Fruit fly (Drosophila melanogaster) whole organism, embryonic: ENCODE data around the gene CG13982.

Experiments
- CG11696 ChIP-seq: fragments of 200-800 bp; sonication (Bioruptor generic); IDR thresholded peaks from 2 replicates; pipeline ENCODE4 v1.3.6; 2022; ENCODE audit warnings: missing biosample characterization, missing genetic modification characterization
- CG11723 ChIP-seq: fragments of 200-800 bp; sonication (Bioruptor generic); optimal IDR thresholded peaks from 2 replicates; lab custom pipeline; 2017; ENCODE audit warnings: missing biosample characterization, mild to moderate bottlenecking, missing genetic modification characterization
- CG12659 ChIP-seq: fragments of 200-800 bp; sonication (Bioruptor generic); optimal IDR thresholded peaks from 3 replicates; lab custom pipeline; 2017; ENCODE audit warnings: mild to moderate bottlenecking, missing biosample characterization, missing genetic modification reagents, missing genetic modification characterization
- CG13424 ChIP-seq: fragments of 200-800 bp; sonication (Bioruptor generic); optimal IDR thresholded peaks from 2 replicates; lab custom pipeline; 2019; ENCODE audit warnings: missing biosample characterization, mild to moderate bottlenecking, missing genetic modification characterization, moderate library complexity
- CG14050 ChIP-seq: fragments of 200-800 bp; sonication (Bioruptor generic); IDR thresholded peaks from 3 replicates; pipeline ENCODE4 v1.3.6; 2022; ENCODE audit warnings: missing biosample characterization, missing genetic modification characterization
- CG17186 ChIP-seq: fragments of 200-800 bp; sonication (Bioruptor generic); optimal IDR thresholded peaks from 3 replicates; lab custom pipeline; 2017; ENCODE audit warnings: missing biosample characterization, missing genetic modification reagents, missing genetic modification characterization
- CG30403 ChIP-seq: fragments of 200-800 bp; sonication (Bioruptor generic); optimal IDR thresholded peaks from 3 replicates; lab custom pipeline; 2016; ENCODE audit warnings: missing biosample characterization, missing genetic modification characterization
- CG3065 ChIP-seq: fragments of 200-800 bp; sonication (Bioruptor generic); optimal IDR thresholded peaks from 2 replicates; lab custom pipeline; 2016; ENCODE audit warnings: missing biosample characterization, missing genetic modification characterization
- CG34376 ChIP-seq: fragments of 200-800 bp; sonication (Bioruptor generic); optimal IDR thresholded peaks from 2 replicates; lab custom pipeline; 2018; ENCODE audit warnings: missing biosample characterization, mild to moderate bottlenecking, missing genetic modification characterization
- CG4282 ChIP-seq: fragments of 200-800 bp; sonication (Bioruptor generic); optimal IDR thresholded peaks from 2 replicates; lab custom pipeline; 2016; ENCODE audit warnings: missing biosample characterization, missing genetic modification characterization
- CG4404 ChIP-seq: fragments of 200-800 bp; sonication (Bioruptor generic); IDR thresholded peaks from 2 replicates; pipeline ENCODE4 v1.3.6; 2022; ENCODE audit warnings: missing biosample characterization, missing genetic modification characterization
- CG7271 ChIP-seq: fragments of 200-800 bp; sonication (Bioruptor generic); optimal IDR thresholded peaks from 2 replicates; lab custom pipeline; 2018; ENCODE audit warnings: missing biosample characterization, mild to moderate bottlenecking, missing genetic modification characterization, moderate library complexity
- CG7928 ChIP-seq: fragments of 200-800 bp; sonication (Bioruptor generic); optimal IDR thresholded peaks from 2 replicates; lab custom pipeline; 2017; ENCODE audit warnings: missing biosample characterization, mild to moderate bottlenecking, missing genetic modification characterization
- CG8944 ChIP-seq: fragments of 200-800 bp; sonication (Bioruptor generic); optimal IDR thresholded peaks from 3 replicates; lab custom pipeline; 2016; ENCODE audit warnings: missing biosample characterization, missing genetic modification characterization
- CG9727 ChIP-seq: fragments of 200-800 bp; sonication (Bioruptor generic); optimal IDR thresholded peaks from 3 replicates; lab custom pipeline; 2017; ENCODE audit warnings: missing biosample characterization, mild to moderate bottlenecking, missing genetic modification characterization
- Deaf1 ChIP-seq: fragments of 200-800 bp; optimal IDR thresholded peaks from 3 replicates; lab custom pipeline; 2019; ENCODE audit warnings: missing biosample characterization, mild to moderate bottlenecking, missing genetic modification characterization, moderate library complexity
- Dll ChIP-seq: fragments of 200-800 bp; sonication (Bioruptor generic); IDR thresholded peaks from 4 replicates; pipeline ENCODE4 v1.3.6; 2022; ENCODE audit warnings: missing biosample characterization, missing genetic modification characterization; ENCODE audit not compliant: partially characterized antibody
- Fer2 ChIP-seq: fragments of 200-800 bp; sonication (Bioruptor generic); optimal IDR thresholded peaks from 2 replicates; lab custom pipeline; 2018; ENCODE audit warnings: missing biosample characterization, mild to moderate bottlenecking, missing genetic modification characterization, moderate library complexity
- HLHmδ ChIP-seq: fragments of 200-800 bp; sonication (Bioruptor generic); optimal IDR thresholded peaks from 2 replicates; lab custom pipeline; 2018; ENCODE audit warnings: missing biosample characterization, mild to moderate bottlenecking, missing genetic modification characterization, moderate library complexity
- Hand ChIP-seq: fragments of 200-800 bp; sonication (Bioruptor generic); optimal IDR thresholded peaks from 2 replicates; lab custom pipeline; 2017; ENCODE audit warnings: mild to moderate bottlenecking, missing biosample characterization, missing genetic modification reagents, missing genetic modification characterization
- Hr78 ChIP-seq, 2 experiments: fragments of 200-800 bp in 1 of 2; fragments of >200 bp in 1 of 2; sonication (Bioruptor generic) in 1 of 2; optimal IDR thresholded peaks; 2 replicates each; lab custom pipeline; 2017 to 2019; ENCODE audit warnings: missing biosample characterization in 2 of 2, missing genetic modification characterization in 2 of 2, mild to moderate bottlenecking in 1 of 2, moderate library complexity in 1 of 2
- MBD-R2 ChIP-seq: fragments of 200-800 bp; sonication (Bioruptor generic); IDR thresholded peaks from 2 replicates; pipeline ENCODE4 v1.3.6; 2022; ENCODE audit warnings: missing biosample characterization, missing genetic modification characterization
- MESR4 ChIP-seq: fragments of 200-800 bp; sonication (Bioruptor generic); optimal IDR thresholded peaks from 2 replicates; lab custom pipeline; 2018; ENCODE audit warnings: missing biosample characterization, mild to moderate bottlenecking, missing genetic modification characterization, moderate library complexity
- Med ChIP-seq: fragments of 200-800 bp; sonication (Bioruptor generic); peaks from one replicate; lab custom pipeline; 2016; ENCODE audit warnings: missing biosample characterization, missing genetic modification characterization, mild to moderate bottlenecking, inconsistent platforms, moderate library complexity
- Opbp ChIP-seq: fragments of 200-800 bp; sonication (Bioruptor generic); IDR thresholded peaks from 3 replicates; pipeline ENCODE4 v1.3.6; 2022; ENCODE audit warnings: missing biosample characterization, missing genetic modification characterization; ENCODE audit not compliant: partially characterized antibody
- bbx ChIP-seq: fragments of 200-800 bp; sonication (Bioruptor generic); IDR thresholded peaks from 2 replicates; pipeline ENCODE4 v1.3.6; 2022; ENCODE audit warnings: missing biosample characterization, missing genetic modification characterization; ENCODE audit not compliant: partially characterized antibody
- bigmax ChIP-seq: fragments of 200-800 bp; sonication (Bioruptor generic); optimal IDR thresholded peaks from 2 replicates; lab custom pipeline; 2018; ENCODE audit warnings: missing biosample characterization, mild to moderate bottlenecking, missing genetic modification characterization
- br ChIP-seq: fragments of >200 bp; optimal IDR thresholded peaks from 2 replicates; lab custom pipeline; 2017
- chn ChIP-seq: fragments of 200-800 bp; sonication (Bioruptor generic); optimal IDR thresholded peaks from 2 replicates; lab custom pipeline; 2016; ENCODE audit warnings: missing biosample characterization, missing genetic modification characterization
- cwo ChIP-seq: fragments of 200-800 bp; sonication (Bioruptor generic); optimal IDR thresholded peaks from 3 replicates; lab custom pipeline; 2017; ENCODE audit warnings: missing biosample characterization, missing genetic modification characterization, mild to moderate bottlenecking, moderate library complexity, missing genetic modification reagents
- dati ChIP-seq: fragments of 200-800 bp; sonication (Bioruptor generic); IDR thresholded peaks from 2 replicates; pipeline ENCODE4 v1.3.6; 2022; ENCODE audit warnings: missing biosample characterization, missing genetic modification characterization
- dimm ChIP-seq: fragments of 200-800 bp; sonication (Bioruptor generic); IDR thresholded peaks from 2 replicates; pipeline ENCODE4 v1.3.6; 2022; ENCODE audit warnings: missing biosample characterization, missing genetic modification characterization
- hb ChIP-seq: fragments of 200-800 bp; sonication (Bioruptor generic); IDR thresholded peaks from 3 replicates; pipeline ENCODE4 v1.3.6; 2022; ENCODE audit warnings: missing biosample characterization, missing genetic modification characterization; ENCODE audit not compliant: partially characterized antibody
- jing ChIP-seq: fragments of 200-800 bp; sonication (Bioruptor generic); optimal IDR thresholded peaks from 2 replicates; lab custom pipeline; 2018; ENCODE audit warnings: missing biosample characterization, mild to moderate bottlenecking, missing genetic modification characterization
- jumu ChIP-seq: fragments of 200-800 bp; sonication (Bioruptor generic); optimal IDR thresholded peaks from 3 replicates; lab custom pipeline; 2016; ENCODE audit warnings: missing biosample characterization, missing genetic modification characterization
- nmo ChIP-seq: fragments of 200-800 bp; sonication (Bioruptor generic); optimal IDR thresholded peaks from 2 replicates; lab custom pipeline; 2018; ENCODE audit warnings: missing biosample characterization, mild to moderate bottlenecking, missing genetic modification characterization, moderate library complexity
- sna ChIP-seq: fragments of 200-800 bp; sonication (Bioruptor generic); IDR thresholded peaks from 2 replicates; pipeline ENCODE4 v1.3.6; 2022; ENCODE audit warnings: missing biosample characterization, missing genetic modification characterization; ENCODE audit not compliant: partially characterized antibody
- sqz ChIP-seq: fragments of 200-800 bp; sonication (Bioruptor generic); optimal IDR thresholded peaks from 3 replicates; lab custom pipeline; 2018; ENCODE audit warnings: missing biosample characterization, mild to moderate bottlenecking, missing genetic modification characterization
- sug ChIP-seq: fragments of 200-800 bp; optimal IDR thresholded peaks from 2 replicates; lab custom pipeline; 2019; ENCODE audit warnings: missing biosample characterization, mild to moderate bottlenecking, missing genetic modification characterization, moderate library complexity
- tap ChIP-seq: fragments of 200-800 bp; optimal IDR thresholded peaks from 3 replicates; lab custom pipeline; 2019; ENCODE audit warnings: missing biosample characterization, mild to moderate bottlenecking, missing genetic modification characterization, moderate library complexity
- wdn ChIP-seq: fragments of 200-800 bp; sonication (Bioruptor generic); IDR thresholded peaks from 2 replicates; pipeline ENCODE4 v1.3.6; 2022; ENCODE audit warnings: missing biosample characterization, missing genetic modification characterization
- zf30C ChIP-seq: fragments of 200-800 bp; sonication (Bioruptor generic); optimal IDR thresholded peaks from 3 replicates; lab custom pipeline; 2018; ENCODE audit warnings: missing biosample characterization, mild to moderate bottlenecking, missing genetic modification characterization

The CG13982 gene

DNA sequence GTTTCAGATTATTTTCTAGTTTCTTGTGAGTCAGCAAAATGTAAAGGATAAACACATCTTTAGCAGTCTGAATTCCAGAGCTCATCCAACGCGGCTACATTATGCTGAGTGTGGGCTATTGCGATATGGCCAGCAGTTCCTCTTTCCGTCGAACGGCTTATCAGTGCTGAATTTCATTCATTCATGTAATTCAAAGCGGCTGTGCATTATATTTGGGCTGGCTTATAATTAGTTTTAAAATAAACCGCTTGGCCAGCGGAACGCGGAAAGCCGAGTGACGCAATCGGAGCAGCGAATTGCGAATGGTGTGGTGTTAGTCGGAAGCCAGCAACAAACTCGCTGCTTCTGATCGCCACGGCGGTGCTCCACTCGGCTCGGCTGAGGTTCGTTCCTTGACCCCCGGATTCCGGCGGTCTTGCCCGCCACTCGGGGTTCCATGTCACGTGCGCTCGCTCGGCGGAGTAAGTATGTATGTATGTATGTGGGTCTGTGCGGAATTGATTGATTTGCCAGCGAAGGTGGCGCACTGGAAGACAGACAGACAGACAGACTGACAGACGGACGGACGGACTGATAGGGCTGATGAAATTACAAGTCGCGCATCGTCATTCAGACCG lies 41.0 kb upstream of the CG13982 start:
- TF ChIP-seq CG4282 (GFP tag; lab: Kevin White, UChicago) (no peak), wdn (GFP tag; lab: Robert Waterston, UW) (no peak), CG34376 (GFP tag; lab: Kevin White, UChicago) (peak; percentile 27), Dll (GFP tag; lab: Robert Waterston, UW) (no peak), Med (GFP tag; lab: Kevin White, UChicago) (peak; percentile 14), chn (GFP tag; lab: Kevin White, UChicago) (no peak), CG4404 (GFP tag; lab: Robert Waterston, UW) (no peak), CG11723 (GFP tag; lab: Kevin White, UChicago) (no peak), tap (tag; lab: Kevin White, UChicago) (no peak), br (lab: Kevin White, UChicago) (no peak), CG12659 (GFP tag; lab: Kevin White, UChicago) (no peak), CG9727 (GFP tag; lab: Kevin White, UChicago) (no peak), hb (GFP tag; lab: Robert Waterston, UW) (no peak), Opbp (GFP tag; lab: Robert Waterston, UW) (no peak), CG17186 (GFP tag; lab: Kevin White, UChicago) (no peak), Fer2 (tag; lab: Kevin White, UChicago) (no peak), bigmax (GFP tag; lab: Kevin White, UChicago) (no peak), CG30403 (GFP tag; lab: Kevin White, UChicago) (no peak), CG7271 (no peak), Deaf1 (tag; lab: Kevin White, UChicago) (peak; percentile 9), CG8944 (GFP tag; lab: Kevin White, UChicago) (no peak), CG11696 (no peak), nmo (no peak), MESR4 (GFP tag; lab: Kevin White, UChicago) (no peak), jing (GFP tag; lab: Kevin White, UChicago) (no peak), bbx (no peak), Hr78 (GFP tag; optimal IDR thresholded peaks at IDR 0.05; lab: Kevin White, UChicago) (no peak), CG14050 (GFP tag; lab: Robert Waterston, UW) (no peak), sqz (GFP tag; lab: Kevin White, UChicago) (no peak), HLHmδ (GFP tag; lab: Kevin White, UChicago) (no peak), dati (GFP tag; lab: Robert Waterston, UW) (no peak), CG13424 (tag; lab: Kevin White, UChicago) (no peak), sna (GFP tag; lab: Robert Waterston, UW) (no peak), dimm (no peak), MBD-R2 (no peak), zf30C (GFP tag; lab: Kevin White, UChicago) (no peak), Hand (GFP tag; lab: Kevin White, UChicago) (no peak), CG3065 (GFP tag; lab: Kevin White, UChicago) (no peak), cwo (GFP tag; lab: Kevin White, UChicago) (peak; percentile 92), jumu (GFP tag; lab: Kevin White, UChicago) (no peak), CG7928 (GFP tag; lab: Kevin White, UChicago) (no peak), sug (peak; percentile 74)
